Fruit fly (Drosophila melanogaster) whole organism, embryonic: ENCODE data around the gene Plc21C.
A peak's percentile ranks its signal among the peaks of the same experiment; 100 is the strongest.

Source experiments
- C15 ChIP-seq: fragments of 200-800 bp; sonication (Bioruptor generic); IDR thresholded peaks from 3 replicates; pipeline ENCODE4 v1.3.6; 2022; ENCODE audit warnings: missing biosample characterization, missing genetic modification characterization
- CG10366 ChIP-seq: fragments of 200-800 bp; sonication (Bioruptor generic); IDR thresholded peaks from 2 replicates; pipeline ENCODE4 v1.3.6; 2022; ENCODE audit warnings: missing biosample characterization, missing genetic modification characterization
- CG11093 ChIP-seq: fragments of 200-800 bp; sonication (Bioruptor generic); IDR thresholded peaks from 3 replicates; pipeline ENCODE4 v1.3.6; 2022; ENCODE audit warnings: missing biosample characterization, missing genetic modification characterization
- CG11247 ChIP-seq: fragments of 200-800 bp; sonication (Bioruptor generic); IDR thresholded peaks from 2 replicates; pipeline ENCODE4 v1.3.6; 2022; ENCODE audit warnings: missing biosample characterization, missing genetic modification characterization
- CG11723 ChIP-seq: fragments of 200-800 bp; sonication (Bioruptor generic); optimal IDR thresholded peaks from 2 replicates; lab custom pipeline; 2017; ENCODE audit warnings: missing biosample characterization, mild to moderate bottlenecking, missing genetic modification characterization
- CG12155 ChIP-seq: fragments of 200-800 bp; sonication (Bioruptor generic); optimal IDR thresholded peaks from 3 replicates; lab custom pipeline; 2016; ENCODE audit warnings: missing biosample characterization, missing genetic modification characterization
- CG12744 ChIP-seq: fragments of 200-800 bp; sonication (Bioruptor generic); optimal IDR thresholded peaks from 2 replicates; lab custom pipeline; 2016; ENCODE audit warnings: missing biosample characterization, missing genetic modification characterization
- CG15479 ChIP-seq: fragments of 200-800 bp; sonication (Bioruptor generic); optimal IDR thresholded peaks from 3 replicates; lab custom pipeline; 2019; ENCODE audit warnings: missing biosample characterization, mild to moderate bottlenecking, missing genetic modification characterization, moderate library complexity
- CG1603 ChIP-seq: fragments of 200-800 bp; sonication (Bioruptor generic); optimal IDR thresholded peaks from 2 replicates; lab custom pipeline; 2019; ENCODE audit warnings: missing biosample characterization, mild to moderate bottlenecking, missing genetic modification characterization, moderate library complexity
- CG16863 ChIP-seq: fragments of 200-800 bp; sonication (Bioruptor generic); optimal IDR thresholded peaks from 3 replicates; lab custom pipeline; 2016; ENCODE audit warnings: missing biosample characterization, missing genetic modification characterization
- CG17186 ChIP-seq: fragments of 200-800 bp; sonication (Bioruptor generic); optimal IDR thresholded peaks from 3 replicates; lab custom pipeline; 2017; ENCODE audit warnings: missing biosample characterization, missing genetic modification reagents, missing genetic modification characterization
- CG17328 ChIP-seq: fragments of 200-800 bp; sonication (Bioruptor generic); IDR thresholded peaks from 2 replicates; pipeline ENCODE4 v1.3.6; 2022; ENCODE audit warnings: missing biosample characterization, missing genetic modification characterization
- CG1792 ChIP-seq: fragments of 200-800 bp; sonication (Bioruptor generic); optimal IDR thresholded peaks from 2 replicates; lab custom pipeline; 2016; ENCODE audit warnings: missing biosample characterization, missing genetic modification characterization
- CG2129 ChIP-seq: fragments of 200-800 bp; sonication (Bioruptor generic); IDR thresholded peaks from 2 replicates; pipeline ENCODE4 v1.3.6; 2022; ENCODE audit warnings: missing biosample characterization, missing genetic modification characterization; ENCODE audit not compliant: partially characterized antibody
- CG31388 ChIP-seq: fragments of 200-800 bp; sonication (Bioruptor generic); optimal IDR thresholded peaks from 2 replicates; lab custom pipeline; 2016; ENCODE audit warnings: missing biosample characterization, missing genetic modification characterization
- CG32532 ChIP-seq: fragments of 200-800 bp; sonication (Bioruptor generic); IDR thresholded peaks from 2 replicates; pipeline ENCODE4 v1.3.6; 2022; ENCODE audit warnings: missing biosample characterization, missing genetic modification characterization
- CG32767 ChIP-seq: fragments of 200-800 bp; sonication (Bioruptor generic); IDR thresholded peaks from 2 replicates; pipeline ENCODE4 v1.3.6; 2022; ENCODE audit warnings: missing biosample characterization, missing genetic modification characterization
- CG5245 ChIP-seq: fragments of 200-800 bp; sonication (Bioruptor generic); optimal IDR thresholded peaks from 3 replicates; lab custom pipeline; 2016; ENCODE audit warnings: missing biosample characterization, missing genetic modification characterization
- CG7839 ChIP-seq: fragments of 200-800 bp; sonication (Bioruptor generic); optimal IDR thresholded peaks from 3 replicates; lab custom pipeline; 2018; ENCODE audit warnings: missing biosample characterization, mild to moderate bottlenecking, missing genetic modification characterization, moderate library complexity
- CG8089 ChIP-seq: fragments of 200-800 bp; sonication (Bioruptor generic); optimal IDR thresholded peaks from 3 replicates; lab custom pipeline; 2016; ENCODE audit warnings: missing biosample characterization, missing genetic modification characterization
- CG8478 ChIP-seq: fragments of >200 bp; optimal IDR thresholded peaks from 2 replicates; lab custom pipeline; 2018
- CG9437 ChIP-seq: fragments of 200-800 bp; sonication (Bioruptor generic); optimal IDR thresholded peaks from 2 replicates; lab custom pipeline; 2018; ENCODE audit warnings: missing biosample characterization, mild to moderate bottlenecking, missing genetic modification characterization
- Dip3 ChIP-seq: fragments of 200-800 bp; sonication (Bioruptor generic); optimal IDR thresholded peaks from 3 replicates; lab custom pipeline; 2016; ENCODE audit warnings: missing biosample characterization, missing genetic modification characterization
- Dref ChIP-seq: fragments of 200-800 bp; sonication (Bioruptor generic); IDR thresholded peaks from 2 replicates; pipeline ENCODE4 v1.3.6; 2022; ENCODE audit warnings: missing biosample characterization, missing genetic modification characterization
- Drgx ChIP-seq: fragments of 200-800 bp; sonication (Bioruptor generic); IDR thresholded peaks from 2 replicates; pipeline ENCODE4 v1.3.6; 2022; ENCODE audit warnings: missing biosample characterization, missing genetic modification characterization
- Lhr ChIP-seq: fragments of 200-800 bp; sonication (Bioruptor generic); optimal IDR thresholded peaks from 3 replicates; lab custom pipeline; 2017; ENCODE audit warnings: mild to moderate bottlenecking, missing biosample characterization, missing genetic modification reagents, missing genetic modification characterization
- Lpt ChIP-seq: fragments of >200 bp; optimal IDR thresholded peaks from 2 replicates; lab custom pipeline; 2018; ENCODE audit warnings: missing biosample characterization, missing genetic modification characterization
- MBD-R2 ChIP-seq: fragments of 200-800 bp; sonication (Bioruptor generic); IDR thresholded peaks from 2 replicates; pipeline ENCODE4 v1.3.6; 2022; ENCODE audit warnings: missing biosample characterization, missing genetic modification characterization
- Optix ChIP-seq: fragments of 200-800 bp; sonication (Bioruptor generic); IDR thresholded peaks from 3 replicates; pipeline ENCODE4 v1.3.6; 2022; ENCODE audit warnings: missing biosample characterization, missing genetic modification characterization
- TFAM ChIP-seq: fragments of 200-800 bp; sonication (Bioruptor generic); optimal IDR thresholded peaks from 2 replicates; lab custom pipeline; 2017; ENCODE audit warnings: missing biosample characterization, missing genetic modification characterization, inconsistent platforms
- Taf1 ChIP-seq: fragments of 200-800 bp; sonication (Bioruptor generic); IDR thresholded peaks from 2 replicates; pipeline ENCODE4 v1.3.6; 2022; ENCODE audit warnings: missing biosample characterization, missing genetic modification characterization
- az2 ChIP-seq: fragments of 200-800 bp; sonication (Bioruptor generic); optimal IDR thresholded peaks from 3 replicates; lab custom pipeline; 2016; ENCODE audit warnings: missing biosample characterization, missing genetic modification characterization
- cato ChIP-seq: fragments of 200-800 bp; sonication (Bioruptor generic); optimal IDR thresholded peaks from 2 replicates; lab custom pipeline; 2016; ENCODE audit warnings: missing biosample characterization, missing genetic modification characterization, borderline replicate concordance
- ems ChIP-seq: fragments of 200-800 bp; sonication (Bioruptor generic); optimal IDR thresholded peaks from 3 replicates; lab custom pipeline; 2016; ENCODE audit warnings: missing biosample characterization, missing genetic modification characterization
- fd102C ChIP-seq: fragments of 200-800 bp; sonication (Bioruptor generic); optimal IDR thresholded peaks from 2 replicates; lab custom pipeline; 2018; ENCODE audit warnings: missing biosample characterization, mild to moderate bottlenecking, missing genetic modification characterization, moderate library complexity
- kay ChIP-seq: fragments of 200-800 bp; sonication (Bioruptor generic); optimal IDR thresholded peaks from 2 replicates; lab custom pipeline; 2016; ENCODE audit warnings: missing biosample characterization, missing genetic modification characterization
- oc ChIP-seq: fragments of 200-800 bp; sonication (Bioruptor generic); optimal IDR thresholded peaks from 2 replicates; lab custom pipeline; 2018; ENCODE audit warnings: missing biosample characterization, mild to moderate bottlenecking, missing genetic modification characterization, moderate library complexity
- p53 ChIP-seq: fragments of 200-800 bp; sonication (Bioruptor generic); optimal IDR thresholded peaks from 2 replicates; lab custom pipeline; 2016; ENCODE audit warnings: missing biosample characterization, missing genetic modification characterization
- phol ChIP-seq: fragments of 200-800 bp; sonication (Bioruptor generic); optimal IDR thresholded peaks from 3 replicates; lab custom pipeline; 2018; ENCODE audit warnings: missing biosample characterization, mild to moderate bottlenecking, missing genetic modification characterization, moderate library complexity
- ro ChIP-seq: fragments of 200-800 bp; sonication (Bioruptor generic); IDR thresholded peaks from 2 replicates; pipeline ENCODE4 v1.3.6; 2022; ENCODE audit warnings: missing biosample characterization, missing genetic modification characterization
- shn ChIP-seq: fragments of 200-800 bp; sonication (Bioruptor generic); optimal IDR thresholded peaks from 3 replicates; lab custom pipeline; 2016; ENCODE audit warnings: missing biosample characterization, missing genetic modification characterization
- sima ChIP-seq: fragments of 200-800 bp; sonication (Bioruptor generic); optimal IDR thresholded peaks from 2 replicates; lab custom pipeline; 2016; ENCODE audit warnings: missing biosample characterization, missing genetic modification characterization
- slbo ChIP-seq: fragments of 200-800 bp; sonication (Bioruptor generic); IDR thresholded peaks from 2 replicates; pipeline ENCODE4 v1.3.6; 2022; ENCODE audit warnings: missing biosample characterization, missing genetic modification characterization
- sna ChIP-seq: fragments of 200-800 bp; sonication (Bioruptor generic); IDR thresholded peaks from 2 replicates; pipeline ENCODE4 v1.3.6; 2022; ENCODE audit warnings: missing biosample characterization, missing genetic modification characterization; ENCODE audit not compliant: partially characterized antibody
- stc ChIP-seq: fragments of 200-800 bp; sonication (Bioruptor generic); IDR thresholded peaks from 2 replicates; pipeline ENCODE4 v1.3.6; 2022; ENCODE audit warnings: missing biosample characterization, missing genetic modification characterization
- sug ChIP-seq: fragments of 200-800 bp; optimal IDR thresholded peaks from 2 replicates; lab custom pipeline; 2019; ENCODE audit warnings: missing biosample characterization, mild to moderate bottlenecking, missing genetic modification characterization, moderate library complexity
- toy ChIP-seq: fragments of 200-800 bp; sonication (Bioruptor generic); IDR thresholded peaks from 2 replicates; pipeline ENCODE4 v1.3.6; 2022; ENCODE audit warnings: missing biosample characterization, missing genetic modification characterization
- tup ChIP-seq: fragments of 200-800 bp; sonication (Bioruptor generic); optimal IDR thresholded peaks from 2 replicates; lab custom pipeline; 2016; ENCODE audit warnings: missing biosample characterization, mild to moderate bottlenecking, missing genetic modification characterization, moderate library complexity
- unpg ChIP-seq: fragments of 200-800 bp; sonication (Bioruptor generic); optimal IDR thresholded peaks from 3 replicates; lab custom pipeline; 2018; ENCODE audit warnings: missing biosample characterization, mild to moderate bottlenecking, missing genetic modification characterization, moderate library complexity
- vfl ChIP-seq: fragments of 200-800 bp; sonication (Bioruptor generic); optimal IDR thresholded peaks from 2 replicates; lab custom pipeline; 2016; ENCODE audit warnings: missing biosample characterization, missing genetic modification characterization
- wdn ChIP-seq: fragments of 200-800 bp; sonication (Bioruptor generic); IDR thresholded peaks from 2 replicates; pipeline ENCODE4 v1.3.6; 2022; ENCODE audit warnings: missing biosample characterization, missing genetic modification characterization
- wek ChIP-seq: fragments of 200-800 bp; sonication (Bioruptor generic); optimal IDR thresholded peaks from 3 replicates; lab custom pipeline; 2018; ENCODE audit warnings: missing biosample characterization, mild to moderate bottlenecking, missing genetic modification characterization, moderate library complexity

Gene Plc21C

DNA sequence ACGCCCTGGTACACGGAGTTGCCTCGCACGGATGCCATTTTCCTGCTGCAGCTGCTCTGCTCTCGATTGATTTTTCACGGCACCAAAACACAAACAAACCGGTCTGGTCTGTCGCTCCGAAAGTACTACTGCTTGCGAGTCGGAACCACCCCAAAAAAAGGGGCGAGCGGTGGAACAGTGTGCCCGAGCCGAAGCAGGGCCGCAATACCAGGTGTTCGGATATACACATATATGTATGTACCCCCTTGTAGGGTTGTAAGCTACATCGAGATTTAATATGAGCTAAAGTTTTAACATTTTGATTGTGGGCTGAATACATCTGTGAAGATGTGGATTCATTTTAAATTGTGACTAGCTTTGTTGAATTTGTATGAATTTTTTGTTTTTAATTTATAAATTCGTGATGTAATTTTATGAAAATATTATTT is 20.1 kb upstream of the Plc21C start (continued):
- TF ChIP-seq ro (GFP tag; lab: Robert Waterston, UW) (no peak), CG11723 (GFP tag; lab: Kevin White, UChicago) (no peak), cato (no peak), ems (GFP tag; lab: Kevin White, UChicago) (peak; percentile 54), CG17328 (GFP tag; lab: Robert Waterston, UW) (0 out of 2 replicates have a peak, but pooled peaks have one; percentile 35), oc (peak; percentile 1), slbo (GFP tag; lab: Robert Waterston, UW) (peak; percentile 61), CG8478 (lab: Kevin White, UChicago) (no peak), Taf1 (no peak), Dref (peak; percentile 43), toy (GFP tag; lab: Robert Waterston, UW) (no peak), kay (GFP tag; lab: Kevin White, UChicago) (no peak), CG1792 (GFP tag; lab: Kevin White, UChicago) (peak; percentile 40), CG12155 (GFP tag; lab: Kevin White, UChicago) (peak; percentile 34), MBD-R2 (GFP tag; lab: Robert Waterston, UW) (peak; percentile 77; the same call in 1 of the 2 replicates), CG31388 (GFP tag; lab: Kevin White, UChicago) (no peak), Lhr (GFP tag; lab: Kevin White, UChicago) (peak; percentile 50), sug (peak; percentile 63), CG16863 (peak; percentile 34), tup (GFP tag; lab: Kevin White, UChicago) (no peak), p53 (GFP tag; lab: Kevin White, UChicago) (no peak), CG12744 (GFP tag; lab: Kevin White, UChicago) (no peak), CG11093 (GFP tag; lab: Robert Waterston, UW) (no peak), fd102C (GFP tag; lab: Kevin White, UChicago) (no peak), unpg (GFP tag; lab: Kevin White, UChicago) (peak; percentile 58), CG2129 (GFP tag; lab: Robert Waterston, UW) (no peak), stc (0 out of 2 replicates have a peak, but pooled peaks have one; percentile 64), CG17186 (GFP tag; lab: Kevin White, UChicago) (peak; percentile 17), C15 (GFP tag; lab: Robert Waterston, UW) (no peak), sna (GFP tag; lab: Robert Waterston, UW) (no peak; the same call in 1 of the 2 replicates), CG11247 (no peak), Lpt (no peak), TFAM (no peak), CG1603 (peak; percentile 70), phol (peak; percentile 29), CG8089 (GFP tag; lab: Kevin White, UChicago) (peak; percentile 27), CG32532 (GFP tag; lab: Robert Waterston, UW) (peak; percentile 66), vfl (GFP tag; lab: Kevin White, UChicago) (peak; percentile 9), CG7839 (peak; percentile 53), CG5245 (GFP tag; lab: Kevin White, UChicago) (peak; percentile 25), Drgx (GFP tag; lab: Robert Waterston, UW) (0 out of 2 replicates have a peak, but pooled peaks have one; percentile 25), CG15479 (GFP tag; lab: Kevin White, UChicago) (no peak), Dip3 (peak; percentile 54), sima (no peak), wek (GFP tag; lab: Kevin White, UChicago) (no peak), CG10366 (no peak), az2 (GFP tag; lab: Kevin White, UChicago) (peak; percentile 42), CG9437 (GFP tag; lab: Kevin White, UChicago) (peak; percentile 18), Optix (GFP tag; lab: Robert Waterston, UW) (no peak), shn (peak; percentile 50), wdn (GFP tag; lab: Robert Waterston, UW) (0 out of 2 replicates have a peak, but pooled peaks have one; percentile 27), CG32767 (GFP tag; lab: Robert Waterston, UW) (peak; percentile 65)
